Worm (Caenorhabditis elegans) whole organism, L2 larva: ENCODE measurements around the gene nas-10.

Experiments used
- F13H6.1 ChIP-seq: sonication (generic microtip); optimal IDR thresholded peaks from 2 replicates; lab custom pipeline; 2016; ENCODE audit warnings: missing genetic modification characterization, missing compliant biosample characterization
- R02D3.7 ChIP-seq: fragments of 150-350 bp; optimal IDR thresholded peaks from 2 replicates; lab custom pipeline; 2014; ENCODE audit warnings: missing biosample characterization, missing genetic modification characterization
- aly-2 ChIP-seq: fragments of 150-350 bp; optimal IDR thresholded peaks from 2 replicates; lab custom pipeline; 2014; ENCODE audit warnings: missing biosample characterization, missing genetic modification characterization
- ama-1 ChIP-seq: fragments of 150-350 bp; optimal IDR thresholded peaks from 2 replicates; lab custom pipeline; 2018; ENCODE audit warnings: inconsistent platforms
- lin-13 ChIP-seq: fragments of 150-350 bp; optimal IDR thresholded peaks from 2 replicates; lab custom pipeline; 2014; ENCODE audit warnings: missing biosample characterization, missing genetic modification reagents, missing genetic modification characterization
- mdl-1 ChIP-seq, 2 experiments: fragments of 150-350 bp in 1 of 2; sonication (generic microtip) in 1 of 2; optimal IDR thresholded peaks; 2 replicates each; lab custom pipeline; 2017; ENCODE audit warnings: missing biosample characterization in 2 of 2, missing genetic modification characterization in 2 of 2
- nhr-23 ChIP-seq: fragments of 150-350 bp; optimal IDR thresholded peaks from 2 replicates; lab custom pipeline; 2014; ENCODE audit warnings: missing biosample characterization, missing genetic modification reagents, missing genetic modification characterization
- nhr-77 ChIP-seq: fragments of 150-350 bp; optimal IDR thresholded peaks from 2 replicates; lab custom pipeline; 2014; ENCODE audit warnings: missing biosample characterization, missing genetic modification characterization
- sem-4 ChIP-seq: fragments of 150-350 bp; optimal IDR thresholded peaks from 2 replicates; lab custom pipeline; 2014; ENCODE audit warnings: missing biosample characterization, missing genetic modification reagents, missing genetic modification characterization
- skn-1 ChIP-seq: sonication (generic microtip); optimal IDR thresholded peaks from 2 replicates; lab custom pipeline; 2017; ENCODE audit warnings: missing biosample characterization, missing genetic modification characterization
- snpc-4 ChIP-seq: fragments of 150-350 bp; optimal IDR thresholded peaks from 2 replicates; lab custom pipeline; 2014; ENCODE audit warnings: missing biosample characterization, missing genetic modification characterization
- ztf-1 ChIP-seq: fragments of 200-800 bp; sonication (Bioruptor generic); conservative IDR thresholded peaks from 2 replicates; pipeline ENCODE4 v1.3.6; 2022; ENCODE audit warnings: missing genetic modification characterization, missing compliant biosample characterization
- ztf-4 ChIP-seq: fragments of 150-350 bp; optimal IDR thresholded peaks from 2 replicates; lab custom pipeline; 2014; ENCODE audit warnings: missing biosample characterization, missing genetic modification characterization

DNA sequence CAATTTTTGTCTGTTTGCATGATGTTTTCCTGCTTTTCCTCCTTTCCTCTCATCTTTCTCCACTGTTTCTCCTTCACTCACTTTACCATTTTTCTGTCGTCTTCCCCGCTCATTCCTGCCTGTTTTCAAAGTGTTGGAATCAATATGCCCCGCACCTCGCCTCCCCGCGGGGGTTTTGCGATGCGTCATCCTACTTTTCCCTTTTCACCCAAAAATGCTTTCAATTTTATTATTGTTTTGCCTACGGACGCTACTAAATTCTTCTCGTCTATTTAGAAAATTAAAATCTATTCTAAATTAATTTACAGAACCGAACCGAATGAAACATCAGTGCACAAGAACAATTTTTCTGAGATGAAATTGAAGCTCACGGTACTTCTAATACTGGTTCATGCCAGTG, 28.9 kb upstream of the nas-10 start, which contains the start of gene ver-3:
- TF ChIP-seq nhr-23 (tag; lab: Kevin White, UChicago) = no peak
- TF ChIP-seq ztf-4 (tag; lab: Kevin White, UChicago) = no peak
- no peak for TF ChIP-seq F13H6.1 (tag; lab: Kevin White, UChicago)
- TF ChIP-seq mdl-1 (tag; optimal IDR thresholded peaks at IDR 0.05; lab: Kevin White, UChicago) = no peak
- TF ChIP-seq aly-2 (tag; lab: Kevin White, UChicago) = no peak
- TF ChIP-seq ama-1 (lab: Kevin White, UChicago) = no peak
- no peak for TF ChIP-seq sem-4 (tag; lab: Kevin White, UChicago)
- no peak for TF ChIP-seq ztf-1 (GFP tag; lab: Robert Waterston, UW)
- no peak for TF ChIP-seq snpc-4 (tag; lab: Kevin White, UChicago)
- TF ChIP-seq skn-1 (tag; lab: Kevin White, UChicago) = no peak
- no peak for TF ChIP-seq R02D3.7 (tag; lab: Kevin White, UChicago)
- TF ChIP-seq nhr-77 (tag; lab: Kevin White, UChicago) = no peak
- TF ChIP-seq lin-13 = no peak
